In the genomic region with DNA sequence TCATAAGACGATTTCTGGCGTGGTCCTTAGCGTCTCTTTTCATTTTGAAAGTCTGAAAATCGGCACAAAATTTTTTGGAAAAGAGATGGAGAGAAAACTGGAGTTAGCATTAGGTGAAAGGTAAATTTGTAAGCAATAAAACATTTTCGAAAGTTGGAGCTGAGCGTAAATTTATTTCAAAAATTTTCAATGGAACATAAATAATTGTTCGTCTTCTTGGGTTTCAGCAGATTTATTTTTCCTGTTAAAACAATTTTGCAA, we compare ENCODE assay signal across 3 worm cellular contexts.
TF ChIP-seq lines count a peak whose summit lies in the region.

A gene (minus strand): TSS at position 52 of the 261 bp plus-strand sequence.

TF ChIP-seq in whole organism, L1 larva, 84 proteins besides CTCF, POLR2A, EP300 and RAD21:
- TF ChIP-seq ceh-90 (tag; optimal IDR thresholded peaks at IDR 0.05; lab: Kevin White, UChicago) (no peak), isw-1 (GFP tag; IDR thresholded peaks at IDR 0.05; lab: Robert Waterston, UW) (no peak), lin-14 (GFP tag; optimal IDR thresholded peaks at IDR 0.05; lab: Kevin White, UChicago) (no peak), nhr-84 (tag; optimal IDR thresholded peaks at IDR 0.05; lab: Kevin White, UChicago) (no peak), ceh-88 (GFP tag; IDR thresholded peaks at IDR 0.05; lab: Robert Waterston, UW) (peak; percentile 1; the same call in 1 of the 2 replicates), nhr-47 (tag; optimal IDR thresholded peaks at IDR 0.05; lab: Kevin White, UChicago) (no peak), ztf-4 (tag; optimal IDR thresholded peaks at IDR 0.05; lab: Kevin White, UChicago) (no peak), dsc-1 (tag; optimal IDR thresholded peaks at IDR 0.05; lab: Kevin White, UChicago) (no peak), aly-2 (tag; optimal IDR thresholded peaks at IDR 0.05; lab: Kevin White, UChicago) (no peak)

TF ChIP-seq in whole organism, L4 larva, 104 proteins besides CTCF, POLR2A, EP300 and RAD21:
- no peak for TF ChIP-seq daf-19 (GFP tag; conservative IDR thresholded peaks at IDR 0.05; lab: Robert Waterston, UW)
- TF ChIP-seq aha-1 (tag; lab: Kevin White, UChicago) = peak; percentile 95
- 0 out of 2 replicates have a peak, but pooled peaks have one; percentile 6 for TF ChIP-seq madf-9 (GFP tag; conservative IDR thresholded peaks at IDR 0.05; lab: Robert Waterston, UW)
- TF ChIP-seq ama-1 (optimal IDR thresholded peaks at IDR 0.05; lab: Kevin White, UChicago) = peak; percentile 64
- TF ChIP-seq mxl-2 (GFP tag; conservative IDR thresholded peaks at IDR 0.05; lab: Robert Waterston, UW) = no peak
- TF ChIP-seq nhr-6 (tag; optimal IDR thresholded peaks at IDR 0.05; lab: Kevin White, UChicago) = no peak
- no peak for TF ChIP-seq nhr-42 (GFP tag; IDR thresholded peaks at IDR 0.05; lab: Robert Waterston, UW)

TF ChIP-seq in whole organism, young adult, 124 proteins besides CTCF, POLR2A, EP300 and RAD21:
- TF ChIP-seq aptf-2 (GFP tag; conservative IDR thresholded peaks at IDR 0.05; lab: Robert Waterston, UW) (0 out of 2 replicates have a peak, but pooled peaks have one; percentile 4), rcor-1 (GFP tag; IDR thresholded peaks at IDR 0.05; lab: Robert Waterston, UW) (no peak), pbrm-1 (GFP tag; IDR thresholded peaks at IDR 0.05; lab: Robert Waterston, UW) (0 out of 2 replicates have a peak, but pooled peaks have one; percentile 5), B0336.3 (GFP tag; IDR thresholded peaks at IDR 0.05; lab: Robert Waterston, UW) (0 out of 2 replicates have a peak, but pooled peaks have one; percentile 0), ama-1 (optimal IDR thresholded peaks at IDR 0.05; lab: Kevin White, UChicago) (peak; percentile 90), ama-1 (GFP tag; optimal IDR thresholded peaks at IDR 0.05; lab: Kevin White, UChicago) (no peak)
